Fruit fly (Drosophila melanogaster): Measurements from ENCODE around the gene Jwa.

Jwa gene

DNA sequence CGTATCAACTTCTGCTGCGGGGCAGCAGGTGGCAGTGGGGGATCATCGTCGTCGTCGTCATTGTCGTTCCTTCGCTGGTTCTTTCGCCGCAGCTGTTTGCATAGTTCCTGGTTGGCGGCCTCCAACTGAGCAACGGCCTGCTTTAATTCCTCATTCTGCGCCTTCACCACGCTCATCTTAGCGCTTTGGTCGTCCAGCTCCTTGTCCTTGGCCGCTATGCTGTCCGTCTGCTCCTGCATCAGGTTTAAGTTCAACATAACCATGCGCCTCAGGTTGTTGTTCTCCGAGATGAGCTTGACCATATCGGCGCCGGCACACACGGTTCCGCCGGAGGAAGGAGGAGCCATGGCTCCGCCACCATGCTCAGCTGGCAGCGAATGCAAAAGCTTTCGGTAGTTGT, 17.7 kb downstream of the Jwa start:
- TF ChIP-seq CG17801 (GFP tag; optimal IDR thresholded peaks at IDR 0.05; ENCODE audit: partially characterized antibody), result no peak

DNA sequence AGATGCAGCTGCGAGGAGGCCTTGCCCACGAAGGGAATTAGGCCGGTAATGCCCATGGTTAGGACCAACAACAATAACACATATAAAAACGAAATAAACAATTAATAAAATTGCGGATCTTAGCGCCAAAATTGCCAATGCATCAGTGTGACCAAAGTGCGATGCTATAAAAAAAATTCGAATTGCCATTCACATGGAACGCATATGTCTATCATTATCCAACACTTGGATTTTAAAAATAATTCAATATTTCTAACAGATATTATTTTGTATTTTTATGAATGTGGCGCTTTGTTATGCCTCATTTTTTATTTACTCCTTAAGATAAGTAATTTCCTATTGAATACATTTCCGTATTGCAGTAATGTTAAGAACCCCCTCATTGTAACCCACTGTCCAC, 23.6 kb downstream of the Jwa start, which contains the start of gene tos:
Gene tos, minus strand, starts transcription at position 173 of the 400 bp plus-strand sequence.
- no peak for TF ChIP-seq CG17801 (GFP tag; optimal IDR thresholded peaks at IDR 0.05; ENCODE audit: partially characterized antibody)

DNA sequence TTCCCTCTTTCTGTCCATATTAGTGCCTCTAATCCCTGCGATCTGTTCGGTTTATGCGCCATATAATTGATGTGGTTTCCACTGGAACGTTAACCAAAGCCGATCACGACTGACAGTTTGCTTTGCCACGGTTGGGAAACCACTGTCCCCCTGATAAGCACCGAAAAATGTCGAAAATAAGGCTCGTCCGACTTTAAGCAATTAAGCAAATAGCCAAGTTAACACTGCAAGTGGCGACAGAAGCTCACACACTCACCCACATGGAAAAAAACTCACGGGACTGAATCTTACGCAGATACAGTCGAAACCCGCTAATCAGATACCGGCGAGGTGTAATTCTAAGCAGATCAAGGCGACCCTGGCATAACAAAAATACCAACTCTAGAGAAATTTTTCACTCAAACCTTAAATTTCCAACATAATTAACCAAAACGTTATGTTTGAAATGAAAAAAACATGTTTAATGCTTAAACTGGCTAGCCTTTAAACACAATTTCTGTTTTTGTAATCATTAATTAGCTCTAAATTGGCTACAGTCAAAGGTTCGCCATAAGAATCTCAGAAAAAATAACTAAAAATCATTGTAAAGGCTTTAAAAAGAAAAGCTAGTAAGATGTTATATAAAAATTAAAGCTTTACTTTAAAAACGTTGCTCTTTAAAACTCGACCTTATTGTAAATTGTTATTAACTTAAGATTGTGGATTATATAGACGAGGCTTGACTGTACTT, 27.4 kb downstream of the Jwa start:
- no peak for TF ChIP-seq CG17801 (GFP tag; optimal IDR thresholded peaks at IDR 0.05; ENCODE audit: partially characterized antibody)

DNA sequence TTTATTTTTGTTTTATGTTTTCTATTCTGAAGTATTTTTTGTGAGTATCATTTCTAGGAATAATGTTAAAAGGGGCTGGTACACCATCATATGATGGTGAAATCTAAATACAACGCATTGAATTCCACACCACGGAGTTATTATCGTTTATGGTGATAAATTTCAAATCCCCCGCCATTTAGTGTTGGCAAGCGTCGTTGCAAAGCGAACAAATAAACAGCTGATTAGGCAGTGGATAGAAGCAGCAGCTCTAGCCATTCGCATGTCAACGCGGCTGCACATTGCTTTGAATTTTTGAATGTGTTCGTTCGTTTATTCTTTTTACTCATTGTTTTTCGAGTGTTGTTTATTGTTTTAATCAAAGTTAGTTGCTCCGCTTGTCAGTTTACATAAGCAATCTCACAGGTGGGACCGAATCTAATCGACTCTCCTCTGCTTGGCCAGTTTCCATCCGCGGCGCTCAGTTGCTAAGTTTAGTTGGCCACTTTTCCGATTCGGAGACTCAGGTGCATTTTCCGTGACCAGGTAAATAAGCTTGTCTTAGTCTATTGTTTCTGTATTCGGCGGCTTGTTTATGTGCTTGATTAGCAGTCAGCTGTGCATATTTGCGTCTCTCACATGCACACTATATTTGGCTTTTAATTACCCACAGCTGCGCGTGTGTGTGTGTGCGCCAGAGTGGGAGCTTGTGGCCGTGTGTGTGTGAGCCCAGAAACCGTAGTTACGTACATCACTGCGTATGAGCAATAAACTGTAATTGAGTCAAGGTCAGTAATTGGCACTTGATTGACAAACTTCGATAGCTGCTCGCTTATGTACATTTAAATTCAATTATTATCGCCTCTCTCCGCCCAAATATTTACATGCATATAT, 28.3 kb downstream of the Jwa start, which contains the start of the genes Mst36Fa and CG31751:
Gene Mst36Fa, minus strand, starts transcription at position 51 of the 873 bp plus-strand sequence.
Gene CG31751, plus strand, starts transcription at position 274 of the 873 bp plus-strand sequence.
- peak; percentile 4 for TF ChIP-seq CG17801 (GFP tag; optimal IDR thresholded peaks at IDR 0.05; ENCODE audit: partially characterized antibody)

DNA sequence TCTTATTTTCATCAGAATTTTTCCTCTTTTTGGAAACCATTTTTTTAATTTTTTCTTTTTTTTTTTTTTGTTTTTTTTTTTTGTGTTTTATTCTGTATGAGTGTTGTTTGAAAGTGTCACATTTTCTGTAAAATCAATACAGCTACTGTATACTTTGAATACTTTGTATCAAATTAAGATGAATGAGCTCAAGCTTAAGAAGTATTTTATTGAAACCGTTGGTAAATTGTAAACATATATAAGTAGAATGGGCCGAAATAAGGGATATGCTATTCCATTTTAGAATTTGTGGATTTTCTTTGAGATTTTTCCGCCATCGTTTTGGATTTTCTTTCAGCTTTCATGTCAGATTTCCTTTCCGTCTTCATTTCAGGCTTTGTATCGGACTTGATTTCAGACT, 30.5 kb downstream of the Jwa start, which contains the start of gene Mst36Fb:
Gene Mst36Fb, minus strand, starts transcription at position 101 of the 400 bp plus-strand sequence.
- TF ChIP-seq CG17801 (GFP tag; optimal IDR thresholded peaks at IDR 0.05; ENCODE audit: partially characterized antibody), result no peak

DNA sequence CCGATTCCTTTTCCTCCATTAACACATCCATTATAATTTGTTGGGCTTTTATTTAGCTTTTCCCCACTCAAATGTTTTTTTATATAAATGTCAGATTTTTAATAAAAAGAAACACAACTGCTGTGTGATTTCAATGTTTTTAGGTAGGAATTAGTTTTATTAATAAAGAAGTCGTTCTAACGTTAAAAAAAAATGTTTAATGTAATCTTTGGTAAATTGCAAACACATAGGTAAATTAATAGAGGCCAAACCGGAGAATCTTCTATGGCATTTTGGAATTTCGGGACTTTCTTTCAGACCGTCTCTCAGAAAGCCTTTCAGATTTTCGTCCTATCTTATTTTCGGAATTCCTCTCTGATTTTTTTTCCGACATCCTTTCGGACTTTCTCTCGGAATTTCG, 32.3 kb downstream of the Jwa start, which contains the start of gene CG43339:
Gene CG43339, minus strand, starts transcription at position 101 of the 400 bp plus-strand sequence.
- TF ChIP-seq CG17801 (GFP tag; optimal IDR thresholded peaks at IDR 0.05; ENCODE audit: partially characterized antibody), result no peak

DNA sequence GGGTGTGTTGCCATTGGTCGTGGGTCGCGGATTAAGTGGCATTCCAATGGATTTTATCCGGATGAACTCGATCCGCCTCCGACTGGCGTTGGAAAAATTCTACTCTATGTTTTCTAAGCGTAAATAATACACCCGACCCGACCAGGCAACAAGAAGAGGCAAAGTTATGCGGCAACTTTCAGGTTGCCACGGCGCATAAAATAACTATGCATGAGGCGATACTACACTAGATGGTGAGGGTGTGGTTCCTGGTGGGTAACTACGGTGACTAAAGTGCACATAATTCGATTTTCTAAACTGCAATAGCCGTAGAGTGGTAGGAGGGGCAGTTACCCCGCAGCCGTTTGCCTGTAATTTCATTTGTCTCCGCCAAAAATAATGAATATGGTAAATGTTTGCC, 34.4 kb downstream of the Jwa start, which contains the start of gene CG43338:
Gene CG43338, minus strand, starts transcription at position 101 of the 400 bp plus-strand sequence.
- TF ChIP-seq CG17801 (GFP tag; optimal IDR thresholded peaks at IDR 0.05; ENCODE audit: partially characterized antibody), result no peak

DNA sequence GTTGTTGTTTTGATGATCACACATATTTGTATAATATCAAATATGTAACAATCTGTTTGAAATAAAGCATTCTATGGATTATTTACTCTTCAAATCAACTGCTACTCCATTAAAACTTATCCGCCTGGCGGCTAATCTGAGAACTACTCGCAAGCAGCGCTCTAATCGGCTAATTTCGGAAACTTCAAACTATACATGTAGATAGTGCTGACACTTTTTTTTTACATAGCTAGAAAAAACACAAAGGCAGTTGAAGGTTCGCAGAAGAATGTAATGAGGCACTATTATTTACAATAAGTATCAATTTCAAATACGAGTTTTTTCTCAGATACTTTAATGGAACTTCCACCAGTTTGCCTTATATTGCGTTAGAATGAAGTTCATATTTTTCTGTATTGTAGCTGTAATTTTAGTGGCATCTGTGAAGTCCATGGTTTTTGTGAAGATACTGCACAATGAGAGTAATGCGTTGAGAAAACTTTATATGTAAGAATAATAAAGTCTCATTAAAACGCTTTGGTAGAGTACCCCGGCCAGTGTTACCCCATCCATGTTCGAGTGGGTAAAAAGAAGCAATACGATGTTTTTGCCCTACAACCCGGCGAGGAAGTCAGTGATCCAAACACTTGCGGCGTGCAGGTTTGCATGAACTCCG, 39.4 kb downstream of the Jwa start:
- no peak for TF ChIP-seq CG17801 (GFP tag; optimal IDR thresholded peaks at IDR 0.05; ENCODE audit: partially characterized antibody)

DNA sequence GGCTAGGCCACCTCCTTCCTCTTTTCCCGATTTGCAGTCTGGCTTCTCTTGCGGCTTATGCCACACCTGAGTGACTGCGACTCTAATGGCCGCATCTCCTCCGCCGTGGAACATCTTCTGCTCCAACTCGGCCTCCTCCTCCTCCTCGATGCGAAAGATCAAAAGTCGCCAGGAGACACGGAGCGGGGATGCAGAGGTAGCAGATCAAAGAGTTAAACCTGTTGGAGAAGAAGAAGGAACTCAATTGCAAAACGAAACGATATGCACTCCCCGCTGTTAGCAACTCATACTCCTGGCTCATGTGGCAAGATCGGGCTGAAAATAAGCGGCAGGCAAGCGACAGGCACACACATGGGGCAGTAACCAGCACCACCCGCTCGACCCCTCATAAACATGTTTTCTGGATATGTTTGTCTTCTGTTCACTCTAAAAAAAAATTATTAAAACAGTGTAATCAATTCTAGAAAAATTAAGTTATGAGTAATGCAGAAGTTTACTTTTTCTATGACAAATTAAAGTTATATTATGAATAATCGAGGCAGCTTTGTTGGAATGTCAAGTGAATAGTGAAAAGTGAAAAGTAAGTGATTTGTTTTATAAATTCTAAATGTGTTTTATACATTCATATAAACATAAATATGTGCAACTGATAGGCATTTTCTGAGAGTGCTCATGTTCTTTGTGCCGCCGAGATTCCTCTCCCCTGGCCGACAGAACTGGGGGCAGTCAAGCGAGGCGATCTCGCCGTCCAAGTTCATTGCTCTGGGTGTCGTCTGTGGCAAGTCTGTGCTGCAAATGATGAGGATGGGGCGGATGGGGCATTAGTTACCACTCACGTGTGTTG, 40.6 kb downstream of the Jwa start:
- no peak for TF ChIP-seq CG17801 (GFP tag; optimal IDR thresholded peaks at IDR 0.05; ENCODE audit: partially characterized antibody)

DNA sequence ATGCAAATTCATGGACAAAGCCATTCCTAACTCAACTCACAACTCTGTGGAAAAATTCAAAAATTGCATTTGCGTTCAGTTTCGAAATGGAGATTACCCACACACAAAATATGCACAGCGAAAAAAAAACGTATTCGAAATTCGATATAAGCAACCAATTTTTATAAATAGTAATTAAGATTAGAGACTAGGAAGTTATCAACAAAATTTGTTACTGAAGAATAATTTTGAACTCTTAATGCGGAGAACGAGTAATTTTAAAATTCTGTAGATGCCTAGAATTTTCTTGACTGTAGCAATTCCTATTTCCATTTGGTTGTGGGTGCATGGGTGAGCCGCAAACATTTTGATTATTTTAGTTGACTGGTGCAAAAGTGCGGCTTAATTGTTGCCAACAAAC, 42.1 kb downstream of the Jwa start:
- TF ChIP-seq CG17801 (GFP tag; optimal IDR thresholded peaks at IDR 0.05; ENCODE audit: partially characterized antibody), result no peak

DNA sequence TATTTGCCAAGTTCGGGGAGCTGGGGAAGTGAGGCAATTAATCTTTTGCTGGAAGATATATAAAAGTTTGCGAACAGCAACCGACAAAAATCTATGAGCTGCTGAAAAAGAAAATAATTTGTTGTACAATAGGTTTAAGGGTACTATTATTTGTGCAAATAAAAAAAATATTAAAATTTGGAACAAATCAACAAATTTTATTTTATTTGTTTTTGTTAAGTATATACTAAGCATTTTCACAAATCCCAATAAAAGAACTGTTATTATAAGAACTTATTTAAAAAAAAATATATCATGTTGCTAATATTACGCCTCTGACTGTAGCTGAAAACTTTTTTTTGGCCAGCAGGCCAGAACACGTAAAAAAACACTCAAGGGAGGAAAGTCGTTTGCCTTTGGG, 47.4 kb downstream of the Jwa start:
- TF ChIP-seq CG17801 (GFP tag; optimal IDR thresholded peaks at IDR 0.05; ENCODE audit: partially characterized antibody), result no peak

DNA sequence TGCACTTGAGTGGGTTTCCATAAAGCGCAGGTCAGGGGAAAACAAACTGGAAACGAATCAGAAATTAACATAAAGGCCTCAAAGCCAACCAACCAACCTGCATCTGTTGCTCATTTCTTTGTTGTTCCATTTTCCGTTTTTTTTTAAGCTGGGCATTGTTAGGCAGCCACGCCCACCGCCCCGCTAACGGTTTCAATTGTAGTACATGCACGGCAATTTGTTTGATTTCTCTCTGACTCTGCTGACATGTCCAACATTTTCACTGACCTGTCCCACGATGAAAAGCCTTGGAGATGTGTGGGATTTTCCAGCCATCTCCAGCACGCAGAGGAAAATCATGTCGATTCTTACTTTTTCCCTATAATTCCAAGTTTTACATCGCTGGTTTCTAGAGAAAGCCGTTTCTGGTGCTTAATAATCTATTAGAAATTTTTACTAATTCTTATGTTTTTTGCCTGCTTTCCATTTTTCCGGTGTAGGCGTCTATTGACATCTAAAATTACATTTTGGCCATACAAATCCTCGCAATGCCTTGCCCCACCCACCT, 48.7 kb downstream of the Jwa start:
- no peak for TF ChIP-seq CG17801 (GFP tag; optimal IDR thresholded peaks at IDR 0.05; ENCODE audit: partially characterized antibody)

All from ovary, adult (tissue).